Fruit fly (Drosophila melanogaster) whole organism, embryonic: ENCODE data around the gene CG14805.

ENCODE experiments used
- CG11398 ChIP-seq: fragments of 200-800 bp; sonication (Bioruptor generic); optimal IDR thresholded peaks from 2 replicates; lab custom pipeline; 2016; ENCODE audit warnings: missing biosample characterization, missing genetic modification characterization
- CG11456 ChIP-seq: fragments of 200-800 bp; sonication (Bioruptor generic); IDR thresholded peaks from 3 replicates; pipeline ENCODE4 v1.3.6; 2022; ENCODE audit warnings: missing biosample characterization, missing genetic modification characterization
- CG12155 ChIP-seq: fragments of 200-800 bp; sonication (Bioruptor generic); optimal IDR thresholded peaks from 3 replicates; lab custom pipeline; 2016; ENCODE audit warnings: missing biosample characterization, missing genetic modification characterization
- CG12744 ChIP-seq: fragments of 200-800 bp; sonication (Bioruptor generic); optimal IDR thresholded peaks from 2 replicates; lab custom pipeline; 2016; ENCODE audit warnings: missing biosample characterization, missing genetic modification characterization
- CG13624 ChIP-seq: fragments of 200-800 bp; sonication (Bioruptor generic); optimal IDR thresholded peaks from 2 replicates; lab custom pipeline; 2016; ENCODE audit warnings: missing biosample characterization, missing genetic modification characterization
- CG14860 ChIP-seq: fragments of 200-800 bp; sonication (Bioruptor generic); IDR thresholded peaks from 3 replicates; pipeline ENCODE4 v1.3.6; 2022; ENCODE audit warnings: missing biosample characterization, missing genetic modification characterization; ENCODE audit not compliant: partially characterized antibody
- CG15479 ChIP-seq: fragments of 200-800 bp; sonication (Bioruptor generic); optimal IDR thresholded peaks from 3 replicates; lab custom pipeline; 2019; ENCODE audit warnings: missing biosample characterization, mild to moderate bottlenecking, missing genetic modification characterization, moderate library complexity
- CG15514 ChIP-seq: fragments of 200-800 bp; sonication (Bioruptor generic); optimal IDR thresholded peaks from 3 replicates; lab custom pipeline; 2017; ENCODE audit warnings: missing biosample characterization, missing genetic modification characterization, mild to moderate bottlenecking, moderate library complexity, missing genetic modification reagents
- CG16863 ChIP-seq: fragments of 200-800 bp; sonication (Bioruptor generic); optimal IDR thresholded peaks from 3 replicates; lab custom pipeline; 2016; ENCODE audit warnings: missing biosample characterization, missing genetic modification characterization
- CG1792 ChIP-seq: fragments of 200-800 bp; sonication (Bioruptor generic); optimal IDR thresholded peaks from 2 replicates; lab custom pipeline; 2016; ENCODE audit warnings: missing biosample characterization, missing genetic modification characterization
- CG18476 ChIP-seq: fragments of 200-800 bp; sonication (Bioruptor generic); optimal IDR thresholded peaks from 2 replicates; lab custom pipeline; 2016; ENCODE audit warnings: missing biosample characterization, mild to moderate bottlenecking, missing genetic modification characterization
- CG30431 ChIP-seq: fragments of 200-800 bp; sonication (Bioruptor generic); optimal IDR thresholded peaks from 2 replicates; lab custom pipeline; 2017; ENCODE audit warnings: missing biosample characterization, missing genetic modification characterization
- CG31388 ChIP-seq: fragments of 200-800 bp; sonication (Bioruptor generic); optimal IDR thresholded peaks from 2 replicates; lab custom pipeline; 2016; ENCODE audit warnings: missing biosample characterization, missing genetic modification characterization
- CG31441 ChIP-seq: fragments of 200-800 bp; sonication (Bioruptor generic); IDR thresholded peaks from 2 replicates; pipeline ENCODE4 v1.3.6; 2022; ENCODE audit warnings: missing biosample characterization, missing genetic modification characterization
- CG32772 ChIP-seq: fragments of 200-800 bp; sonication (Bioruptor generic); IDR thresholded peaks from 2 replicates; pipeline ENCODE4 v1.3.6; 2022; ENCODE audit warnings: missing biosample characterization, missing genetic modification characterization
- CG43689 ChIP-seq: fragments of 200-800 bp; sonication (Bioruptor generic); IDR thresholded peaks from 2 replicates; pipeline ENCODE4 v1.3.6; 2022; ENCODE audit warnings: missing biosample characterization, missing genetic modification characterization
- CG4854 ChIP-seq: fragments of 200-800 bp; sonication (Bioruptor generic); optimal IDR thresholded peaks from 2 replicates; lab custom pipeline; 2016; ENCODE audit warnings: missing biosample characterization, missing genetic modification characterization, inconsistent platforms
- CG7372 ChIP-seq: fragments of 200-800 bp; sonication (Bioruptor generic); IDR thresholded peaks from 2 replicates; pipeline ENCODE4 v1.3.6; 2022; ENCODE audit warnings: missing biosample characterization, missing genetic modification characterization
- CG7987 ChIP-seq: fragments of 200-800 bp; sonication (Bioruptor generic); optimal IDR thresholded peaks from 2 replicates; lab custom pipeline; 2018; ENCODE audit warnings: missing biosample characterization, mild to moderate bottlenecking, missing genetic modification characterization, moderate library complexity
- CG8089 ChIP-seq: fragments of 200-800 bp; sonication (Bioruptor generic); optimal IDR thresholded peaks from 3 replicates; lab custom pipeline; 2016; ENCODE audit warnings: missing biosample characterization, missing genetic modification characterization
- CG8290 ChIP-seq, 3 experiments: fragments of 200-800 bp; sonication (Bioruptor generic); optimal IDR thresholded peaks; 2 replicates each; lab custom pipeline; 2016 to 2019; ENCODE audit warnings: missing biosample characterization in 3 of 3, missing genetic modification characterization in 3 of 3, mild to moderate bottlenecking in 2 of 3, moderate library complexity in 1 of 3
- CG9932 ChIP-seq: fragments of 200-800 bp; sonication (Bioruptor generic); IDR thresholded peaks from 2 replicates; pipeline ENCODE4 v1.3.6; 2022; ENCODE audit warnings: missing biosample characterization, missing genetic modification characterization
- Drgx ChIP-seq: fragments of 200-800 bp; sonication (Bioruptor generic); IDR thresholded peaks from 2 replicates; pipeline ENCODE4 v1.3.6; 2022; ENCODE audit warnings: missing biosample characterization, missing genetic modification characterization
- Eip74EF ChIP-seq, 2 experiments: fragments of 200-800 bp in 1 of 2; fragments of >200 bp in 1 of 2; sonication (Bioruptor generic) in 1 of 2; optimal IDR thresholded peaks; 2 replicates each; lab custom pipeline; 2017 to 2019; ENCODE audit warnings: missing biosample characterization in 2 of 2, missing genetic modification characterization in 2 of 2, mild to moderate bottlenecking in 1 of 2, moderate library complexity in 1 of 2
- Elba2 ChIP-seq: fragments of 200-800 bp; sonication (Bioruptor generic); optimal IDR thresholded peaks from 3 replicates; lab custom pipeline; 2016; ENCODE audit warnings: missing biosample characterization, missing genetic modification characterization
- HmgD ChIP-seq: fragments of 200-800 bp; sonication (Bioruptor generic); optimal IDR thresholded peaks from 3 replicates; lab custom pipeline; 2016; ENCODE audit warnings: missing biosample characterization, missing genetic modification characterization
- Lpt ChIP-seq: fragments of >200 bp; optimal IDR thresholded peaks from 2 replicates; lab custom pipeline; 2018; ENCODE audit warnings: missing biosample characterization, missing genetic modification characterization
- MBD-R2 ChIP-seq: fragments of 200-800 bp; sonication (Bioruptor generic); IDR thresholded peaks from 2 replicates; pipeline ENCODE4 v1.3.6; 2022; ENCODE audit warnings: missing biosample characterization, missing genetic modification characterization
- Max ChIP-seq: fragments of 200-800 bp; sonication (Bioruptor generic); optimal IDR thresholded peaks from 2 replicates; lab custom pipeline; 2016; ENCODE audit warnings: missing biosample characterization, mild to moderate bottlenecking, missing genetic modification characterization
- Nf-YA ChIP-seq: fragments of 200-800 bp; sonication (Bioruptor generic); IDR thresholded peaks from 2 replicates; pipeline ENCODE4 v1.3.6; 2022; ENCODE audit warnings: missing biosample characterization, missing genetic modification characterization
- Optix ChIP-seq: fragments of 200-800 bp; sonication (Bioruptor generic); IDR thresholded peaks from 3 replicates; pipeline ENCODE4 v1.3.6; 2022; ENCODE audit warnings: missing biosample characterization, missing genetic modification characterization
- TFAM ChIP-seq: fragments of 200-800 bp; sonication (Bioruptor generic); optimal IDR thresholded peaks from 2 replicates; lab custom pipeline; 2017; ENCODE audit warnings: missing biosample characterization, missing genetic modification characterization, inconsistent platforms
- Xbp1 ChIP-seq: fragments of 200-800 bp; sonication (Bioruptor generic); optimal IDR thresholded peaks from 3 replicates; lab custom pipeline; 2016; ENCODE audit warnings: missing biosample characterization, mild to moderate bottlenecking, missing genetic modification characterization
- ato ChIP-seq: fragments of 200-800 bp; sonication (Bioruptor generic); IDR thresholded peaks from 2 replicates; pipeline ENCODE4 v1.3.6; 2022; ENCODE audit warnings: missing biosample characterization, missing genetic modification characterization; ENCODE audit not compliant: partially characterized antibody
- bab2 ChIP-seq: fragments of 200-800 bp; sonication (Bioruptor generic); optimal IDR thresholded peaks from 2 replicates; lab custom pipeline; 2016; ENCODE audit warnings: missing biosample characterization, missing genetic modification characterization
- bowl ChIP-seq: fragments of 200-800 bp; sonication (Bioruptor generic); IDR thresholded peaks from 2 replicates; pipeline ENCODE4 v1.3.6; 2022; ENCODE audit warnings: missing biosample characterization, missing genetic modification characterization
- cad ChIP-seq: fragments of >200 bp; optimal IDR thresholded peaks from 2 replicates; lab custom pipeline; 2017; ENCODE audit warnings: missing biosample characterization, missing genetic modification characterization
- corto ChIP-seq: fragments of 200-800 bp; sonication (Bioruptor generic); optimal IDR thresholded peaks from 2 replicates; lab custom pipeline; 2016; ENCODE audit warnings: missing biosample characterization, mild to moderate bottlenecking, missing genetic modification characterization, moderate library complexity
- da ChIP-seq: fragments of 200-800 bp; sonication (Bioruptor generic); optimal IDR thresholded peaks from 2 replicates; lab custom pipeline; 2016; ENCODE audit warnings: missing biosample characterization, missing genetic modification characterization
- gfzf ChIP-seq: fragments of 200-800 bp; sonication (Bioruptor generic); optimal IDR thresholded peaks from 2 replicates; lab custom pipeline; 2016; ENCODE audit warnings: missing biosample characterization, mild to moderate bottlenecking, missing genetic modification characterization, moderate library complexity
- grn ChIP-seq: fragments of 200-800 bp; sonication (Bioruptor generic); optimal IDR thresholded peaks from 3 replicates; lab custom pipeline; 2017; ENCODE audit warnings: missing biosample characterization, missing genetic modification characterization
- gt ChIP-seq: fragments of 200-800 bp; sonication (Bioruptor generic); IDR thresholded peaks from 2 replicates; pipeline ENCODE4 v1.3.6; 2022; ENCODE audit warnings: missing biosample characterization, missing genetic modification characterization
- her ChIP-seq: fragments of 200-800 bp; sonication (Bioruptor generic); optimal IDR thresholded peaks from 2 replicates; lab custom pipeline; 2016; ENCODE audit warnings: missing biosample characterization, missing genetic modification characterization
- insv ChIP-seq, 2 experiments: fragments of 200-800 bp; sonication (Bioruptor generic); optimal IDR thresholded peaks; 3 replicates each; lab custom pipeline; 2016 to 2018; ENCODE audit warnings: missing biosample characterization in 2 of 2, missing genetic modification characterization in 2 of 2
- lilli ChIP-seq: fragments of 200-800 bp; sonication (Bioruptor generic); optimal IDR thresholded peaks from 3 replicates; lab custom pipeline; 2016; ENCODE audit warnings: missing biosample characterization, missing genetic modification characterization
- lmd ChIP-seq: fragments of 200-800 bp; sonication (Bioruptor generic); IDR thresholded peaks from 2 replicates; pipeline ENCODE4 v1.3.6; 2022; ENCODE audit warnings: missing biosample characterization, missing genetic modification characterization
- pita ChIP-seq: fragments of 200-800 bp; sonication (Bioruptor generic); optimal IDR thresholded peaks from 2 replicates; lab custom pipeline; 2017; ENCODE audit warnings: missing biosample characterization, mild to moderate bottlenecking, missing genetic modification characterization
- salm ChIP-seq: fragments of 200-800 bp; sonication (Bioruptor generic); optimal IDR thresholded peaks from 2 replicates; lab custom pipeline; 2018; ENCODE audit warnings: missing biosample characterization, mild to moderate bottlenecking, missing genetic modification characterization
- sd ChIP-seq: fragments of 200-800 bp; sonication (Bioruptor generic); optimal IDR thresholded peaks from 3 replicates; lab custom pipeline; 2018; ENCODE audit warnings: missing biosample characterization, mild to moderate bottlenecking, missing genetic modification characterization, moderate library complexity
- sim ChIP-seq: fragments of 200-800 bp; sonication (Bioruptor generic); IDR thresholded peaks from 2 replicates; pipeline ENCODE4 v1.3.6; 2022; ENCODE audit warnings: missing biosample characterization, missing genetic modification characterization
- zfh1 ChIP-seq: fragments of 200-800 bp; sonication (Bioruptor generic); IDR thresholded peaks from 3 replicates; pipeline ENCODE4 v1.3.6; 2022; ENCODE audit warnings: missing biosample characterization, missing genetic modification characterization

Gene CG14805

dm6 chrX:1849914-1850313 lies 27.2 kb upstream of the CG14805 start (continued):
- no peak for TF ChIP-seq ato (GFP tag; lab: Robert Waterston, UW)
- peak; percentile 77 for TF ChIP-seq CG7987 (GFP tag; lab: Kevin White, UChicago)
- peak; percentile 85 for TF ChIP-seq CG15514
- no peak for TF ChIP-seq Drgx
- peak; percentile 80 for TF ChIP-seq CG31441 (GFP tag; lab: Robert Waterston, UW)
- TF ChIP-seq corto (GFP tag; lab: Kevin White, UChicago) = peak; percentile 26
- peak; percentile 70 for TF ChIP-seq CG32772 (GFP tag; lab: Robert Waterston, UW)
- peak in 1 of 2 experiments; percentile 38 for TF ChIP-seq insv (GFP tag; optimal IDR thresholded peaks at IDR 0.05; lab: Kevin White, UChicago)
- TF ChIP-seq CG13624 (GFP tag; lab: Kevin White, UChicago) = peak; percentile 75
- peak; percentile 92 for TF ChIP-seq lilli (GFP tag; lab: Kevin White, UChicago)
- peak; percentile 40; the same call in 1 of the 2 replicates for TF ChIP-seq CG43689
- peak; percentile 79 for TF ChIP-seq bab2 (GFP tag; lab: Kevin White, UChicago)
- TF ChIP-seq da (GFP tag; lab: Kevin White, UChicago) = peak; percentile 14
- TF ChIP-seq cad = no peak
- TF ChIP-seq CG4854 (GFP tag; lab: Kevin White, UChicago) = peak; percentile 83
- peak; percentile 82 for TF ChIP-seq CG18476
- peak; percentile 58 for TF ChIP-seq her (GFP tag; lab: Kevin White, UChicago)
- peak; percentile 83 for TF ChIP-seq Xbp1
- peak; percentile 83 for TF ChIP-seq CG9932 (GFP tag; lab: Robert Waterston, UW)
- TF ChIP-seq salm (tag; lab: Kevin White, UChicago) = peak; percentile 68
- peak; percentile 86 for TF ChIP-seq Max (GFP tag; lab: Kevin White, UChicago)
- TF ChIP-seq CG31388 (GFP tag; lab: Kevin White, UChicago) = peak; percentile 21
- TF ChIP-seq CG12744 = peak; percentile 79
- TF ChIP-seq CG1792 (GFP tag; lab: Kevin White, UChicago) = peak; percentile 58
- no peak for TF ChIP-seq TFAM (GFP tag; lab: Kevin White, UChicago)
- no peak for TF ChIP-seq Nf-YA (GFP tag; lab: Robert Waterston, UW)
- TF ChIP-seq MBD-R2 (GFP tag; lab: Robert Waterston, UW) = peak; percentile 63
- peak; percentile 83 for TF ChIP-seq CG11456
- no peak for TF ChIP-seq gfzf (GFP tag; lab: Kevin White, UChicago)
- peak; percentile 77 for TF ChIP-seq CG7372
- no peak for TF ChIP-seq Lpt (GFP tag; lab: Kevin White, UChicago)
- TF ChIP-seq CG14860 = no peak
- TF ChIP-seq lmd = peak; percentile 86
- peak; percentile 41 for TF ChIP-seq CG15479
- no peak for TF ChIP-seq Optix (GFP tag; lab: Robert Waterston, UW)
- peak; percentile 72 for TF ChIP-seq CG30431 (GFP tag; lab: Kevin White, UChicago)
- no peak for TF ChIP-seq pita (GFP tag; lab: Kevin White, UChicago)
- TF ChIP-seq CG11398 = peak; percentile 35
- TF ChIP-seq sd (tag; lab: Kevin White, UChicago) = peak; percentile 88
- TF ChIP-seq gt (GFP tag; lab: Robert Waterston, UW) = no peak
- TF ChIP-seq sim (GFP tag; lab: Robert Waterston, UW) = peak; percentile 43; the same call in 1 of the 2 replicates
- no peak for TF ChIP-seq Elba2
- no peak for TF ChIP-seq HmgD (GFP tag; lab: Kevin White, UChicago)
- peak; percentile 25; the same call in 1 of the 2 replicates for TF ChIP-seq bowl (GFP tag; lab: Robert Waterston, UW)
- peak; percentile 50 for TF ChIP-seq grn (GFP tag; lab: Kevin White, UChicago)
- peak; percentile 54; the same call in 1 of the 3 replicates for TF ChIP-seq zfh1 (GFP tag; lab: Robert Waterston, UW)
- TF ChIP-seq CG8089 = peak; percentile 44
- TF ChIP-seq CG8290 (GFP tag; optimal IDR thresholded peaks at IDR 0.05; lab: Kevin White, UChicago) = no peak
- peak in 1 of 2 experiments; percentile 88 for TF ChIP-seq CG8290 (tag; optimal IDR thresholded peaks at IDR 0.05; lab: Kevin White, UChicago)
- peak; percentile 87 for TF ChIP-seq CG12155
- TF ChIP-seq CG16863 (GFP tag; lab: Kevin White, UChicago) = peak; percentile 62
- peak in 1 of 2 experiments; percentile 76 for TF ChIP-seq Eip74EF (GFP tag; optimal IDR thresholded peaks at IDR 0.05; lab: Kevin White, UChicago)
